Comparison of ENCODE assay signal across 2 worm cellular contexts in genomic region chrII:13829123-13829996, ce11.
TF ChIP-seq lines count a peak whose summit lies in the region.

No protein-coding gene starts in this region.

TF ChIP-seq in whole organism, L1 larva, 84 proteins besides CTCF, POLR2A, EP300 and RAD21 (continued from another document):
- TF ChIP-seq snpc-4 (tag; optimal IDR thresholded peaks at IDR 0.05; lab: Kevin White, UChicago) (peak; percentile 96), nhr-71 (tag; optimal IDR thresholded peaks at IDR 0.05; lab: Kevin White, UChicago) (peak; percentile 66), nhr-19 (GFP tag; conservative IDR thresholded peaks at IDR 0.05; lab: Robert Waterston, UW) (peak; percentile 83), efl-3 (GFP tag; optimal IDR thresholded peaks at IDR 0.05; lab: Kevin White, UChicago) (peak; percentile 9), nhr-85 (tag; lab: Kevin White, UChicago) (peak; percentile 92), rnt-1 (tag; optimal IDR thresholded peaks at IDR 0.05; lab: Kevin White, UChicago) (peak; percentile 49), nhr-90 (tag; optimal IDR thresholded peaks at IDR 0.05; lab: Kevin White, UChicago; ENCODE audit: poor library complexity) (peak; percentile 83), isw-1 (GFP tag; IDR thresholded peaks at IDR 0.05; lab: Robert Waterston, UW) (0 out of 2 replicates have a peak, but pooled peaks have one; percentile 6), ama-1 (optimal IDR thresholded peaks at IDR 0.05; lab: Kevin White, UChicago) (peak; percentile 37), ceh-82 (tag; optimal IDR thresholded peaks at IDR 0.05; lab: Kevin White, UChicago) (peak in 1 of 3 experiments; percentile 9), ztf-11 (tag; optimal IDR thresholded peaks at IDR 0.05; lab: Kevin White, UChicago) (peak in 1 of 2 experiments; percentile 3), xbp-1 (tag; optimal IDR thresholded peaks at IDR 0.05; lab: Kevin White, UChicago) (peak; percentile 35), elt-3 (tag; optimal IDR thresholded peaks at IDR 0.05; lab: Kevin White, UChicago) (peak in 2 of 6 experiments; percentile 43 to 70), efl-1 (optimal IDR thresholded peaks at IDR 0.05; lab: Kevin White, UChicago) (peak; percentile 8 to 46), efl-1 (GFP tag; optimal IDR thresholded peaks at IDR 0.05 in 1 of 2; lab: Kevin White, UChicago) (peak; percentile 46 to 75), lsy-2 (tag; optimal IDR thresholded peaks at IDR 0.05; lab: Kevin White, UChicago) (peak in 1 of 2 experiments; percentile 40), ceh-88 (GFP tag; IDR thresholded peaks at IDR 0.05; lab: Robert Waterston, UW) (0 out of 2 replicates have a peak, but pooled peaks have one; percentile 30), lin-14 (GFP tag; optimal IDR thresholded peaks at IDR 0.05; lab: Kevin White, UChicago) (peak; percentile 74), unc-86 (tag; optimal IDR thresholded peaks at IDR 0.05; lab: Kevin White, UChicago) (peak; percentile 27)
TF ChIP-seq in whole organism, L1 larva: peak in this region for 36; not testable (repeated sequence) for 48.

TF ChIP-seq in whole organism, young adult, 124 proteins besides CTCF, POLR2A, EP300 and RAD21 (continued from another document):
- TF ChIP-seq B0019.2 (GFP tag; conservative IDR thresholded peaks at IDR 0.05; lab: Robert Waterston, UW): peak; percentile 11; the same call in 1 of the 2 replicates
TF ChIP-seq in whole organism, young adult: peak in this region for 47; not testable (repeated sequence) for 77.
